Fruit fly (Drosophila melanogaster) whole organism, embryonic: ENCODE measurements around the gene CG34107.

Experiments used
- Aef1 ChIP-seq: fragments of 200-800 bp; sonication (Bioruptor generic); IDR thresholded peaks from 3 replicates; pipeline ENCODE4 v1.3.6; 2022; ENCODE audit warnings: missing biosample characterization, missing genetic modification characterization
- CG10366 ChIP-seq: fragments of 200-800 bp; sonication (Bioruptor generic); IDR thresholded peaks from 2 replicates; pipeline ENCODE4 v1.3.6; 2022; ENCODE audit warnings: missing biosample characterization, missing genetic modification characterization
- CG11456 ChIP-seq: fragments of 200-800 bp; sonication (Bioruptor generic); IDR thresholded peaks from 3 replicates; pipeline ENCODE4 v1.3.6; 2022; ENCODE audit warnings: missing biosample characterization, missing genetic modification characterization
- CG11696 ChIP-seq: fragments of 200-800 bp; sonication (Bioruptor generic); IDR thresholded peaks from 2 replicates; pipeline ENCODE4 v1.3.6; 2022; ENCODE audit warnings: missing biosample characterization, missing genetic modification characterization
- CG12299 ChIP-seq: fragments of 200-800 bp; sonication (Bioruptor generic); optimal IDR thresholded peaks from 2 replicates; lab custom pipeline; 2018; ENCODE audit warnings: missing biosample characterization, mild to moderate bottlenecking, missing genetic modification characterization
- CG12391 ChIP-seq: fragments of 200-800 bp; sonication (Bioruptor generic); optimal IDR thresholded peaks from 3 replicates; lab custom pipeline; 2018; ENCODE audit warnings: missing biosample characterization, mild to moderate bottlenecking, missing genetic modification characterization, moderate library complexity
- CG13123 ChIP-seq: fragments of 200-800 bp; sonication (Bioruptor generic); optimal IDR thresholded peaks from 2 replicates; lab custom pipeline; 2016; ENCODE audit warnings: missing biosample characterization, missing genetic modification characterization
- CG13296 ChIP-seq: fragments of 200-800 bp; sonication (Bioruptor generic); optimal IDR thresholded peaks from 3 replicates; lab custom pipeline; 2018; ENCODE audit warnings: missing biosample characterization, mild to moderate bottlenecking, missing genetic modification characterization
- CG13424 ChIP-seq: fragments of 200-800 bp; sonication (Bioruptor generic); optimal IDR thresholded peaks from 2 replicates; lab custom pipeline; 2019; ENCODE audit warnings: missing biosample characterization, mild to moderate bottlenecking, missing genetic modification characterization, moderate library complexity
- CG14441 ChIP-seq: fragments of 200-800 bp; sonication (Bioruptor generic); IDR thresholded peaks from 2 replicates; pipeline ENCODE4 v1.3.6; 2022; ENCODE audit warnings: missing biosample characterization, missing genetic modification characterization
- CG1529 ChIP-seq: fragments of 200-800 bp; sonication (Bioruptor generic); optimal IDR thresholded peaks from 3 replicates; lab custom pipeline; 2018; ENCODE audit warnings: missing biosample characterization, missing genetic modification characterization
- CG1647 ChIP-seq: fragments of 200-800 bp; sonication (Bioruptor generic); optimal IDR thresholded peaks from 3 replicates; lab custom pipeline; 2016; ENCODE audit warnings: missing biosample characterization, missing genetic modification characterization
- CG16815 ChIP-seq: fragments of 200-800 bp; sonication (Bioruptor generic); optimal IDR thresholded peaks from 3 replicates; lab custom pipeline; 2017; ENCODE audit warnings: missing biosample characterization, mild to moderate bottlenecking, missing genetic modification characterization
- CG17829 ChIP-seq: fragments of 200-800 bp; optimal IDR thresholded peaks from 2 replicates; lab custom pipeline; 2019; ENCODE audit warnings: missing biosample characterization, mild to moderate bottlenecking, missing genetic modification characterization, moderate library complexity
- CG2199 ChIP-seq: fragments of 200-800 bp; sonication (Bioruptor generic); IDR thresholded peaks from 3 replicates; pipeline ENCODE4 v1.3.6; 2022; ENCODE audit warnings: missing biosample characterization, missing genetic modification characterization
- CG31365 ChIP-seq: fragments of 200-800 bp; sonication (Bioruptor generic); optimal IDR thresholded peaks from 2 replicates; lab custom pipeline; 2018; ENCODE audit warnings: missing biosample characterization, mild to moderate bottlenecking, missing genetic modification characterization
- CG32532 ChIP-seq: fragments of 200-800 bp; sonication (Bioruptor generic); IDR thresholded peaks from 2 replicates; pipeline ENCODE4 v1.3.6; 2022; ENCODE audit warnings: missing biosample characterization, missing genetic modification characterization
- CG32767 ChIP-seq: fragments of 200-800 bp; sonication (Bioruptor generic); IDR thresholded peaks from 2 replicates; pipeline ENCODE4 v1.3.6; 2022; ENCODE audit warnings: missing biosample characterization, missing genetic modification characterization
- CG6654 ChIP-seq: fragments of 200-800 bp; sonication (Bioruptor generic); optimal IDR thresholded peaks from 2 replicates; lab custom pipeline; 2017; ENCODE audit warnings: missing biosample characterization, mild to moderate bottlenecking, missing genetic modification characterization
- CG7987 ChIP-seq: fragments of 200-800 bp; sonication (Bioruptor generic); optimal IDR thresholded peaks from 2 replicates; lab custom pipeline; 2018; ENCODE audit warnings: missing biosample characterization, mild to moderate bottlenecking, missing genetic modification characterization, moderate library complexity
- Camta ChIP-seq: fragments of 200-800 bp; sonication (Bioruptor generic); optimal IDR thresholded peaks from 2 replicates; lab custom pipeline; 2016; ENCODE audit warnings: missing biosample characterization, missing genetic modification characterization
- D19B ChIP-seq: fragments of 200-800 bp; sonication (Bioruptor generic); optimal IDR thresholded peaks from 2 replicates; lab custom pipeline; 2017; ENCODE audit warnings: missing biosample characterization, mild to moderate bottlenecking, missing genetic modification characterization
- Fer1 ChIP-seq: fragments of 200-800 bp; sonication (Bioruptor generic); optimal IDR thresholded peaks from 2 replicates; lab custom pipeline; 2017; ENCODE audit warnings: missing biosample characterization, mild to moderate bottlenecking, missing genetic modification characterization
- H2.0 ChIP-seq: fragments of 200-800 bp; sonication (Bioruptor generic); IDR thresholded peaks from 2 replicates; pipeline ENCODE4 v1.3.6; 2022; ENCODE audit warnings: missing biosample characterization, missing genetic modification characterization
- HLHmδ ChIP-seq: fragments of 200-800 bp; sonication (Bioruptor generic); optimal IDR thresholded peaks from 2 replicates; lab custom pipeline; 2018; ENCODE audit warnings: missing biosample characterization, mild to moderate bottlenecking, missing genetic modification characterization, moderate library complexity
- Hmx ChIP-seq: fragments of 200-800 bp; sonication (Bioruptor generic); optimal IDR thresholded peaks from 2 replicates; lab custom pipeline; 2016; ENCODE audit warnings: missing biosample characterization, missing genetic modification characterization
- MBD-R2 ChIP-seq: fragments of 200-800 bp; sonication (Bioruptor generic); IDR thresholded peaks from 2 replicates; pipeline ENCODE4 v1.3.6; 2022; ENCODE audit warnings: missing biosample characterization, missing genetic modification characterization
- Med ChIP-seq: fragments of 200-800 bp; sonication (Bioruptor generic); peaks from one replicate; lab custom pipeline; 2016; ENCODE audit warnings: missing biosample characterization, missing genetic modification characterization, mild to moderate bottlenecking, inconsistent platforms, moderate library complexity
- Rx ChIP-seq: fragments of 200-800 bp; sonication (Bioruptor generic); IDR thresholded peaks from 2 replicates; pipeline ENCODE4 v1.3.6; 2022; ENCODE audit warnings: missing biosample characterization, missing genetic modification characterization
- Six4 ChIP-seq: fragments of 200-800 bp; sonication (Bioruptor generic); optimal IDR thresholded peaks from 2 replicates; lab custom pipeline; 2016; ENCODE audit warnings: missing biosample characterization, missing genetic modification characterization
- Sox102F ChIP-seq: fragments of 200-800 bp; sonication (Bioruptor generic); optimal IDR thresholded peaks from 2 replicates; lab custom pipeline; 2018; ENCODE audit warnings: missing biosample characterization, mild to moderate bottlenecking, missing genetic modification characterization, moderate library complexity
- Sry-β ChIP-seq: fragments of 200-800 bp; sonication (Bioruptor generic); optimal IDR thresholded peaks from 2 replicates; lab custom pipeline; 2018; ENCODE audit warnings: missing biosample characterization, mild to moderate bottlenecking, missing genetic modification characterization, moderate library complexity
- TFAM ChIP-seq: fragments of 200-800 bp; sonication (Bioruptor generic); optimal IDR thresholded peaks from 2 replicates; lab custom pipeline; 2017; ENCODE audit warnings: missing biosample characterization, missing genetic modification characterization, inconsistent platforms
- ato ChIP-seq: fragments of 200-800 bp; sonication (Bioruptor generic); IDR thresholded peaks from 2 replicates; pipeline ENCODE4 v1.3.6; 2022; ENCODE audit warnings: missing biosample characterization, missing genetic modification characterization; ENCODE audit not compliant: partially characterized antibody
- br ChIP-seq: fragments of >200 bp; optimal IDR thresholded peaks from 2 replicates; lab custom pipeline; 2017
- cad ChIP-seq: fragments of >200 bp; optimal IDR thresholded peaks from 2 replicates; lab custom pipeline; 2017; ENCODE audit warnings: missing biosample characterization, missing genetic modification characterization
- cas ChIP-seq: fragments of 200-800 bp; sonication (Bioruptor generic); IDR thresholded peaks from 2 replicates; pipeline ENCODE4 v1.3.6; 2022; ENCODE audit warnings: missing biosample characterization, missing genetic modification characterization
- caup ChIP-seq: fragments of 200-800 bp; sonication (Bioruptor generic); optimal IDR thresholded peaks from 3 replicates; lab custom pipeline; 2017; ENCODE audit warnings: missing biosample characterization, mild to moderate bottlenecking, missing genetic modification characterization, moderate library complexity; ENCODE audit not compliant: severe bottlenecking
- chif ChIP-seq, 2 experiments: fragments of 200-800 bp; sonication (Bioruptor generic); optimal IDR thresholded peaks; 3 replicates each; lab custom pipeline; 2016; ENCODE audit warnings: missing biosample characterization in 2 of 2, missing genetic modification characterization in 2 of 2
- dimm ChIP-seq: fragments of 200-800 bp; sonication (Bioruptor generic); IDR thresholded peaks from 2 replicates; pipeline ENCODE4 v1.3.6; 2022; ENCODE audit warnings: missing biosample characterization, missing genetic modification characterization
- ewg ChIP-seq: fragments of 200-800 bp; sonication (Bioruptor generic); optimal IDR thresholded peaks from 3 replicates; lab custom pipeline; 2017; ENCODE audit warnings: mild to moderate bottlenecking, missing biosample characterization, missing genetic modification reagents, missing genetic modification characterization
- gcm2 ChIP-seq: fragments of 200-800 bp; sonication (Bioruptor generic); optimal IDR thresholded peaks from 2 replicates; lab custom pipeline; 2016; ENCODE audit warnings: missing biosample characterization, missing genetic modification characterization
- gem ChIP-seq: fragments of 200-800 bp; sonication (Bioruptor generic); optimal IDR thresholded peaks from 2 replicates; lab custom pipeline; 2019; ENCODE audit warnings: missing biosample characterization, mild to moderate bottlenecking, missing genetic modification characterization, moderate library complexity
- gro ChIP-seq: fragments of 200-800 bp; sonication (Bioruptor generic); optimal IDR thresholded peaks from 2 replicates; lab custom pipeline; 2016; ENCODE audit warnings: missing biosample characterization, missing genetic modification characterization
- nau ChIP-seq: fragments of 200-800 bp; sonication (Bioruptor generic); optimal IDR thresholded peaks from 3 replicates; lab custom pipeline; 2017; ENCODE audit warnings: missing biosample characterization, mild to moderate bottlenecking, missing genetic modification characterization, missing genetic modification reagents
- otp ChIP-seq: fragments of 200-800 bp; sonication (Bioruptor generic); IDR thresholded peaks from 3 replicates; pipeline ENCODE4, ENCODE4 v1.3.6; 2022; ENCODE audit warnings: missing biosample characterization, missing genetic modification characterization
- phol ChIP-seq: fragments of 200-800 bp; sonication (Bioruptor generic); optimal IDR thresholded peaks from 3 replicates; lab custom pipeline; 2018; ENCODE audit warnings: missing biosample characterization, mild to moderate bottlenecking, missing genetic modification characterization, moderate library complexity
- sd ChIP-seq: fragments of 200-800 bp; sonication (Bioruptor generic); optimal IDR thresholded peaks from 3 replicates; lab custom pipeline; 2018; ENCODE audit warnings: missing biosample characterization, mild to moderate bottlenecking, missing genetic modification characterization, moderate library complexity
- slp2 ChIP-seq: fragments of 200-800 bp; sonication (Bioruptor generic); optimal IDR thresholded peaks from 2 replicates; lab custom pipeline; 2016; ENCODE audit warnings: missing biosample characterization, missing genetic modification characterization
- sr ChIP-seq: fragments of 200-800 bp; sonication (Bioruptor generic); IDR thresholded peaks from 3 replicates; pipeline ENCODE4 v1.3.6; 2022; ENCODE audit warnings: missing biosample characterization, missing genetic modification characterization
- trh ChIP-seq: fragments of 200-800 bp; sonication (Bioruptor generic); optimal IDR thresholded peaks from 2 replicates; lab custom pipeline; 2016; ENCODE audit warnings: missing biosample characterization, missing genetic modification characterization
- usp ChIP-seq: fragments of >200 bp; optimal IDR thresholded peaks from 2 replicates; lab custom pipeline; 2017; ENCODE audit warnings: missing biosample characterization, missing genetic modification characterization

The CG34107 gene

DNA sequence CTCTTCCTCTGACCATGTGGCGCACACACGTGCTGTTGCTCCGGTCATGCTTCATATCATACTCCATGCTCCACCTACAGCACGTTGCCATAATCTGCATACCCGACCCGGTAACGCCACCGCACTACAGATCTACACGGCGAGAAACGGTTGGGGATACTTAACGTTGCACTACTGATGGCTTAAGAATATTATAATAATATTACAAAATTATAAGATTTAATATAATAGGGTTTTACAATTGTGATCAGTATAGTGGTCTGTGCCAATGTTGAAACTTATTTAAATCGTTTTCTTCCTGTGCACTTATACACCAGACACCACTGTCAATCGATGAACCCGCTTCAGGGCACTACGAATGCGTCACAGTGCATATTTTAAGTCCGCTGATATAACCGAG lies 11.3 kb upstream of the CG34107 start (continued):
- TF ChIP-seq CG31365 (tag; lab: Kevin White, UChicago) (no peak), usp (GFP tag; lab: Kevin White, UChicago) (no peak), TFAM (GFP tag; lab: Kevin White, UChicago) (peak; percentile 12), Hmx (GFP tag; lab: Kevin White, UChicago) (no peak), CG1529 (GFP tag; lab: Kevin White, UChicago) (peak; percentile 62), Aef1 (GFP tag; lab: Robert Waterston, UW) (peak; percentile 63; the same call in 2 of the 3 replicates), gcm2 (no peak), HLHmδ (GFP tag; lab: Kevin White, UChicago) (no peak), D19B (GFP tag; lab: Kevin White, UChicago) (no peak), CG1647 (no peak), slp2 (no peak), sd (tag; lab: Kevin White, UChicago) (peak; percentile 12), Med (peak; percentile 59), chif (GFP tag; optimal IDR thresholded peaks at IDR 0.05; lab: Kevin White, UChicago) (no peak), gem (tag; lab: Kevin White, UChicago) (peak; percentile 84), dimm (GFP tag; lab: Robert Waterston, UW) (peak; percentile 60; the same call in 1 of the 2 replicates), phol (tag; lab: Kevin White, UChicago) (peak; percentile 83), CG32532 (GFP tag; lab: Robert Waterston, UW) (no peak; the same call in 1 of the 2 replicates), ewg (GFP tag; lab: Kevin White, UChicago) (peak; percentile 65), cas (GFP tag; lab: Robert Waterston, UW) (no peak), Sox102F (peak; percentile 88), trh (no peak), CG6654 (GFP tag; lab: Kevin White, UChicago) (peak; percentile 50), ato (GFP tag; lab: Robert Waterston, UW) (no peak), Rx (GFP tag; lab: Robert Waterston, UW) (peak; percentile 72), CG16815 (GFP tag; lab: Kevin White, UChicago) (peak; percentile 25), CG13123 (GFP tag; lab: Kevin White, UChicago) (no peak), caup (GFP tag; lab: Kevin White, UChicago) (peak; percentile 57), CG12391 (tag; lab: Kevin White, UChicago) (no peak), Camta (no peak), CG10366 (peak; percentile 69), br (lab: Kevin White, UChicago) (no peak), Sry-β (GFP tag; lab: Kevin White, UChicago) (no peak), Six4 (GFP tag; lab: Kevin White, UChicago) (peak; percentile 49), CG14441 (GFP tag; lab: Robert Waterston, UW) (peak; percentile 86), sr (peak; percentile 65), gro (no peak), CG13424 (peak; percentile 73), cad (GFP tag; lab: Kevin White, UChicago) (no peak), H2.0 (GFP tag; lab: Robert Waterston, UW) (peak; percentile 74), CG17829 (tag; lab: Kevin White, UChicago) (no peak), CG13296 (GFP tag; lab: Kevin White, UChicago) (peak; percentile 38), nau (no peak), CG32767 (peak; percentile 75; the same call in 1 of the 2 replicates), CG11456 (peak; percentile 60; the same call in 1 of the 3 replicates), MBD-R2 (GFP tag; lab: Robert Waterston, UW) (no peak), CG7987 (GFP tag; lab: Kevin White, UChicago) (no peak), Fer1 (GFP tag; lab: Kevin White, UChicago) (no peak), otp (no peak), CG12299 (tag; lab: Kevin White, UChicago) (peak; percentile 27), CG2199 (GFP tag; lab: Robert Waterston, UW) (peak; percentile 59; the same call in 1 of the 3 replicates), CG11696 (peak; percentile 54; the same call in 1 of the 2 replicates)
